Worm (Caenorhabditis elegans): ENCODE results near the gene emc-1.

DNA sequence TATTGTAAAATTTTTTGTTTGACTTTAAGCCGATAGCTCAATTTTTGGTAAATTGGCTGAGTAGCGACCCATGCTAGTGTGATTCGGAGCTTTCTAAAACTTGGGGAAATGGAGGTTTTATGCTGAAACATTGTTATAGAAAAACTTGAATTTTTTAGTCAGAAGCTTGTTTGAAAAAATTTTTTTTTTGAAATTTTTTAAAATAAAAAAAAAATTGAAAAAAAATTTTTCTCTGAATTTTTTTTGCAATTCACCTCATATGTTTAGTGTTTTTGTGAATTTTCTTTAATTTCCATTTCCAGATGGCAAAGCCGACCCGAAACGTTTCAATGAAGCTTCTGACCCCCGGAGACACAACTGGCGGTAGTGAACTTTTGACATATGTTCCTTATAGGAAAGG, 28.9 kb upstream of the emc-1 start, which contains the start of gene Y51H7BR.4:
- no peak for TF ChIP-seq ets-7 (tag; optimal IDR thresholded peaks at IDR 0.05)
- TF ChIP-seq flt-1 (GFP tag; IDR thresholded peaks at IDR 0.05), result no peak
- TF ChIP-seq tra-4 (tag; optimal IDR thresholded peaks at IDR 0.05), result no peak

Data from whole organism, early embryonic.